Worm (Caenorhabditis elegans) whole organism, mixed stage, embryonic: Measurements from ENCODE around the gene C02C6.14.
A peak's percentile ranks its signal among the peaks of the same experiment; 100 is the strongest.

ENCODE experiments used
- M03D4.4 ChIP-seq: sonication (generic microtip); optimal IDR thresholded peaks from 2 replicates; lab custom pipeline; 2017; ENCODE audit warnings: mild to moderate bottlenecking, missing genetic modification characterization, missing compliant biosample characterization
- bed-3 ChIP-seq: fragments of 200-800 bp; sonication (Bioruptor generic); optimal IDR thresholded peaks from 3 replicates; lab custom pipeline; 2018; ENCODE audit warnings: mild to moderate bottlenecking, missing genetic modification characterization, moderate library complexity, missing compliant biosample characterization
- blmp-1 ChIP-seq: fragments of 150-350 bp; optimal IDR thresholded peaks from 2 replicates; lab custom pipeline; 2014; ENCODE audit warnings: missing biosample characterization, missing genetic modification characterization
- ceh-39 ChIP-seq: fragments of 150-350 bp; optimal IDR thresholded peaks from 2 replicates; lab custom pipeline; 2014; ENCODE audit warnings: missing biosample characterization, missing genetic modification characterization
- ceh-43 ChIP-seq: fragments of 200-800 bp; sonication (Bioruptor generic); optimal IDR thresholded peaks from 2 replicates; lab custom pipeline; 2018; ENCODE audit warnings: mild to moderate bottlenecking, missing genetic modification characterization, moderate library complexity, missing compliant biosample characterization
- ceh-83 ChIP-seq: fragments of 200-800 bp; sonication (Bioruptor generic); optimal IDR thresholded peaks from 2 replicates; lab custom pipeline; 2018; ENCODE audit warnings: mild to moderate bottlenecking, missing genetic modification characterization, missing compliant biosample characterization
- ces-1 ChIP-seq: fragments of 150-350 bp; optimal IDR thresholded peaks from 2 replicates; lab custom pipeline; 2014; ENCODE audit warnings: missing biosample characterization, missing genetic modification reagents, missing genetic modification characterization
- cnd-1 ChIP-seq: fragments of 200-800 bp; sonication (Bioruptor generic); optimal IDR thresholded peaks from 2 replicates; lab custom pipeline; 2018; ENCODE audit warnings: mild to moderate bottlenecking, missing genetic modification characterization, missing compliant biosample characterization
- drap-1 ChIP-seq: fragments of 200-800 bp; sonication (Bioruptor generic); optimal IDR thresholded peaks from 3 replicates; lab custom pipeline; 2018; ENCODE audit warnings: mild to moderate bottlenecking, missing genetic modification characterization, missing compliant biosample characterization
- elt-1 ChIP-seq: sonication (generic microtip); optimal IDR thresholded peaks from 2 replicates; lab custom pipeline; 2017; ENCODE audit warnings: missing genetic modification characterization, mild to moderate bottlenecking, missing compliant biosample characterization, antibody characterized with exemption, moderate library complexity, borderline replicate concordance; ENCODE audit not compliant: insufficient read depth
- flh-1 ChIP-seq: fragments of 200-800 bp; sonication (Bioruptor generic); optimal IDR thresholded peaks from 2 replicates; lab custom pipeline; 2018; ENCODE audit warnings: mild to moderate bottlenecking, missing genetic modification characterization, moderate library complexity, missing compliant biosample characterization
- ham-2 ChIP-seq: fragments of 200-800 bp; sonication (Bioruptor generic); optimal IDR thresholded peaks from 2 replicates; lab custom pipeline; 2018; ENCODE audit warnings: mild to moderate bottlenecking, missing genetic modification characterization, missing compliant biosample characterization
- hlh-1 ChIP-seq: fragments of 150-350 bp; optimal IDR thresholded peaks from 2 replicates; lab custom pipeline; 2014; ENCODE audit warnings: missing biosample characterization, missing genetic modification reagents, missing genetic modification characterization
- lin-32 ChIP-seq: fragments of 200-800 bp; sonication (Bioruptor generic); optimal IDR thresholded peaks from 2 replicates; lab custom pipeline; 2018; ENCODE audit warnings: mild to moderate bottlenecking, missing genetic modification characterization, missing compliant biosample characterization
- lsy-2 ChIP-seq: fragments of 150-350 bp; optimal IDR thresholded peaks from 2 replicates; lab custom pipeline; 2014; ENCODE audit warnings: missing biosample characterization, missing genetic modification characterization
- mab-5 ChIP-seq: fragments of 150-350 bp; optimal IDR thresholded peaks from 2 replicates; lab custom pipeline; 2014; ENCODE audit warnings: missing biosample characterization, missing genetic modification characterization
- mls-2 ChIP-seq: sonication (generic microtip); optimal IDR thresholded peaks from 2 replicates; lab custom pipeline; 2016; ENCODE audit warnings: mild to moderate bottlenecking, missing genetic modification characterization, moderate library complexity, missing compliant biosample characterization
- nhr-12 ChIP-seq: fragments of 150-350 bp; optimal IDR thresholded peaks from 2 replicates; lab custom pipeline; 2014; ENCODE audit warnings: missing biosample characterization, missing genetic modification characterization
- nhr-2 ChIP-seq: fragments of 150-350 bp; optimal IDR thresholded peaks from 2 replicates; lab custom pipeline; 2014; ENCODE audit warnings: missing biosample characterization, missing genetic modification characterization
- nhr-28 ChIP-seq: fragments of 150-350 bp; optimal IDR thresholded peaks from 2 replicates; lab custom pipeline; 2014; ENCODE audit warnings: missing biosample characterization, missing genetic modification characterization
- nhr-76 ChIP-seq: sonication (generic microtip); optimal IDR thresholded peaks from 2 replicates; lab custom pipeline; 2017; ENCODE audit warnings: missing biosample characterization, missing genetic modification characterization
- pha-4 ChIP-seq: fragments of 150-350 bp; optimal IDR thresholded peaks from 2 replicates; lab custom pipeline; 2018; ENCODE audit warnings: missing biosample characterization, missing genetic modification reagents, missing genetic modification characterization
- snpc-4 ChIP-seq: fragments of 150-350 bp; optimal IDR thresholded peaks from 2 replicates; lab custom pipeline; 2014; ENCODE audit warnings: missing biosample characterization, missing genetic modification characterization
- sptf-1 ChIP-seq: sonication (generic microtip); optimal IDR thresholded peaks from 2 replicates; lab custom pipeline; 2017; ENCODE audit warnings: mild to moderate bottlenecking, missing genetic modification characterization, moderate library complexity, missing compliant biosample characterization
- unc-120 ChIP-seq: sonication (generic microtip); optimal IDR thresholded peaks from 2 replicates; lab custom pipeline; 2017; ENCODE audit warnings: missing genetic modification characterization, missing compliant biosample characterization; ENCODE audit not compliant: poor library complexity, severe bottlenecking
- unc-39 ChIP-seq: fragments of 150-350 bp; optimal IDR thresholded peaks from 2 replicates; lab custom pipeline; 2014; ENCODE audit warnings: missing biosample characterization, missing genetic modification characterization
- unc-62 ChIP-seq: fragments of 150-350 bp; optimal IDR thresholded peaks from 2 replicates; lab custom pipeline; 2014; ENCODE audit warnings: missing biosample characterization, missing genetic modification reagents, missing genetic modification characterization
- zip-8 ChIP-seq: fragments of 150-350 bp; optimal IDR thresholded peaks from 2 replicates; lab custom pipeline; 2014; ENCODE audit warnings: missing biosample characterization, missing genetic modification characterization
- ztf-11 ChIP-seq: fragments of 150-350 bp; optimal IDR thresholded peaks from 2 replicates; lab custom pipeline; 2014; ENCODE audit warnings: missing biosample characterization, missing genetic modification characterization

Gene C02C6.14

DNA sequence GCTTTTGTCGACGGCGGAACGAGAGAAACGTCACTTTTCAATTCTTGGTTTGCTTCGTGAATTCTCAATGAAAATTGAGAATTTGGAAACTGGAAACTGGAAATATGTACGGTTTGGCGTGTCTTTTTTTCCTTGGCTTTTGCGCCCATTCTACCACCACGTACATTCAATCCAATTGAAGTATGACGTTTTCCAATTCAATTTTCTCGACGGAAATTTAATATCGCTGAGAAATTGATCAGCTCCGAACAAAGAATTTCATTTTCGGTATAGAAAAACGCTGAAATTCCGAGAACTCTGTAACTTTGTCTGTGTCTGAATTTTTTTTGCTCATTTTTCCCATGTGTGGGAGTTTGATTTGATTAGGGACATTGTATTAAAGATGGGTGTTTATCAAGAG lies 4.2 kb upstream of the C02C6.14 start:
- TF ChIP-seq mls-2 (tag; lab: Kevin White, UChicago) (no peak), drap-1 (no peak), ces-1 (GFP tag; lab: Kevin White, UChicago) (peak; percentile 65)

DNA sequence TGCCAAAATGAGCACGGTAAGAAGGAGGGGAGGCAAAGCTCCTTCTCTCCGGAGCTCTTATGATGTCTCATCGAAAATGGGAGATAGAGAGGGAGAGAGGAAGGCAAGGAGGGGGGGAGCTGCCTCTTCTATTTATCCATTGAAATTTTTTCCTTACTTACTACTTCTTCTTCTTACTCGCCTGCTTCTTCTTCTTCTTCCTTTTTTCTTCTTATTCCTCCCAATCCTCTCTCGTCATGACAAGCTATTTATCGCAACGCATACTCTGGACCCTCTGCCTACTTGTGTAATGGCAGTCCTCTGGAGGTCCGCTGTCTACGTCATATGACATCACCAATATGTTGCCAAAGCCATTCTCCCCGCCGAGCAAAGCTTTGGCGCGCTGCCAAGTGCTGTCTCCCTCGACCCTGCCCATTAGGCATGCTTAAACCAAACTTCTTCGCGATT lies 2.3 kb upstream of the C02C6.14 start:
- TF ChIP-seq sptf-1 (peak; percentile 15), hlh-1 (tag; lab: Kevin White, UChicago) (peak; percentile 31), lin-32 (no peak), blmp-1 (tag; lab: Kevin White, UChicago) (no peak), unc-120 (tag; lab: Kevin White, UChicago) (peak; percentile 64), ces-1 (GFP tag; lab: Kevin White, UChicago) (peak; percentile 72), drap-1 (peak; percentile 11)
- TF ChIP-seq, all 35 proteins: peak for 5

- TF ChIP-seq nhr-28 (tag; lab: Kevin White, UChicago), result no peak
- no peak for TF ChIP-seq drap-1
- no peak for TF ChIP-seq cnd-1 (tag; lab: Kevin White, UChicago)
- TF ChIP-seq lsy-2 (tag; lab: Kevin White, UChicago), result no peak
- no peak for TF ChIP-seq unc-62 (GFP tag; lab: Kevin White, UChicago)
- no peak for TF ChIP-seq ztf-11 (tag; lab: Kevin White, UChicago)
- TF ChIP-seq, all 35 proteins: peak for 0
These were observed 1.4 kb upstream of the C02C6.14 start for ce11 chrX:15536017-15536416.

- no peak for TF ChIP-seq flh-1 (GFP tag; lab: Kevin White, UChicago)
- no peak for TF ChIP-seq ces-1 (GFP tag; lab: Kevin White, UChicago)
- no peak for TF ChIP-seq nhr-28 (tag; lab: Kevin White, UChicago)
- no peak for TF ChIP-seq snpc-4 (tag; lab: Kevin White, UChicago)
- TF ChIP-seq ham-2 (GFP tag; lab: Kevin White, UChicago), result no peak
- TF ChIP-seq bed-3 (GFP tag; lab: Kevin White, UChicago), result no peak
- TF ChIP-seq sptf-1, result no peak
- TF ChIP-seq unc-39, result no peak
- no peak for TF ChIP-seq zip-8 (tag; lab: Kevin White, UChicago)
- TF ChIP-seq mab-5, result no peak
- TF ChIP-seq nhr-2 (tag; lab: Kevin White, UChicago), result no peak
- TF ChIP-seq unc-62 (GFP tag; lab: Kevin White, UChicago), result no peak
These were observed 1.8 kb downstream of the C02C6.14 start for ce11 chrX:15539299-15539698.

- TF ChIP-seq nhr-12 (tag; lab: Kevin White, UChicago) (no peak), blmp-1 (tag; lab: Kevin White, UChicago) (no peak), M03D4.4 (no peak), unc-39 (no peak), ceh-39 (tag; lab: Kevin White, UChicago) (no peak), pha-4 (no peak), ceh-83 (no peak), ceh-43 (GFP tag; lab: Kevin White, UChicago) (no peak), cnd-1 (tag; lab: Kevin White, UChicago) (no peak), zip-8 (tag; lab: Kevin White, UChicago) (no peak), lsy-2 (tag; lab: Kevin White, UChicago) (no peak), elt-1 (no peak), nhr-76 (no peak), ham-2 (GFP tag; lab: Kevin White, UChicago) (no peak), unc-120 (tag; lab: Kevin White, UChicago) (no peak), nhr-28 (tag; lab: Kevin White, UChicago) (no peak)
These were observed 4.0 kb downstream of the C02C6.14 start for ce11 chrX:15541437-15541836.

DNA sequence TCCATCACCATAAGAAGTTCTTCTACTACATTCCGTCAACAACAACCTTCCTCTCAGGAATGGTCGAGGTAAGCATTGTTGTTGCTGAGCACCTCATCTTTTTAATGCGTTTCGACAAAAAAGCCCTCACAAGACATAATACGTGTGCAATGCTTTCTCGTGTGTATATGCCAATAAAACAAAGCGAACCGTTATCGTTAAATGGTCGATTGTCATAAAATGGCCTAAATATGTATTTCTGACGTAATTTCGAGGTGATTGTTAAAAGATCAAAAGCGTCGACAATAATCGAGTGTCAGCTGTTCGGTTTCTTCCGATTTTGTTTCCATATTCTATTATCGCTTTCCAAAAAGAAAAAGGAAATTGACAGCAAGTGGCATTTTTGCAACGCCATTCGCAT lies 7.2 kb downstream of the C02C6.14 start:
- TF ChIP-seq zip-8 (tag; lab: Kevin White, UChicago) (peak; percentile 27), elt-1 (no peak)
